Worm (Caenorhabditis elegans): ENCODE measurements around the gene ctsa-2.

DNA sequence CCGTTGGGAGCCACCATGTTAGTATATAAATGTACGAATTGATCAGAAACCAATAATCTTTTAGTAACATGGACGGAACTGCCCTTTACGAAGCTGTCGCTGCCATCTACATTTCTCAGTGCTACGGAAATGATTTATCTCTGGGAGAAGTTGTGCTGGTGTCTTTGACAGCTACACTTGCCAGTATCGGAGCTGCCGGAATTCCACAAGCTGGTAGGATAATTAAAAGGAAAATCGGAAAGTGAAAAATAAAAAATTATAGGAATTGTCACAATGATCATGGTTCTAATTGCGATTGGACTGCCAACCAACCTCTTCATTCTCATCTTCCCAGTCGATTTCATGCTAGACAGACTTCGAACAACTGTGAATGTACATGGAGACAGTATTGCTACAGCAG, 24.5 kb downstream of the ctsa-2 start:
- TF ChIP-seq unc-62 (GFP tag; optimal IDR thresholded peaks at IDR 0.05) (no peak), lin-13 (tag; optimal IDR thresholded peaks at IDR 0.05) (no peak), lin-32 (GFP tag; optimal IDR thresholded peaks at IDR 0.05) (no peak), elt-3 (tag; optimal IDR thresholded peaks at IDR 0.05) (no peak), nhr-76 (tag; optimal IDR thresholded peaks at IDR 0.05) (no peak), lsy-2 (tag; optimal IDR thresholded peaks at IDR 0.05) (no peak), ztf-11 (tag; optimal IDR thresholded peaks at IDR 0.05) (no peak), snpc-4 (tag; optimal IDR thresholded peaks at IDR 0.05) (no peak)

Data from whole organism, mixed stage, embryonic.